Fruit fly (Drosophila melanogaster): ENCODE data around the gene CG14990.

CG14990 gene

dm6 chr3L:4070221-4070995, 22.6 kb upstream of the CG14990 start (continued):
- peak; percentile 69 for TF ChIP-seq ro (GFP tag; IDR thresholded peaks at IDR 0.05)
- peak; percentile 64 for TF ChIP-seq CG7928 (GFP tag; optimal IDR thresholded peaks at IDR 0.05)
- TF ChIP-seq unpg (GFP tag; optimal IDR thresholded peaks at IDR 0.05) = peak; percentile 90
- peak; percentile 69 for TF ChIP-seq CG6654 (GFP tag; optimal IDR thresholded peaks at IDR 0.05)
- peak; percentile 89 for TF ChIP-seq CG12071 (GFP tag; optimal IDR thresholded peaks at IDR 0.05)
- peak; percentile 84 for TF ChIP-seq jing (GFP tag; optimal IDR thresholded peaks at IDR 0.05)
- no peak for TF ChIP-seq Scr (GFP tag; IDR thresholded peaks at IDR 0.05; ENCODE audit: partially characterized antibody)
- TF ChIP-seq Lpt (GFP tag; optimal IDR thresholded peaks at IDR 0.05) = no peak
- peak; percentile 85 for TF ChIP-seq tap (tag; optimal IDR thresholded peaks at IDR 0.05)
- TF ChIP-seq Lhr (GFP tag; optimal IDR thresholded peaks at IDR 0.05) = peak; percentile 53
- peak; percentile 81 for TF ChIP-seq HmgD (GFP tag; optimal IDR thresholded peaks at IDR 0.05)
- TF ChIP-seq Neu2 (GFP tag; optimal IDR thresholded peaks at IDR 0.05; ENCODE audit: borderline replicate concordance) = peak; percentile 36
- TF ChIP-seq bbx (GFP tag; IDR thresholded peaks at IDR 0.05; ENCODE audit: partially characterized antibody) = no peak
- peak; percentile 87 for TF ChIP-seq peb (GFP tag; IDR thresholded peaks at IDR 0.05)
- TF ChIP-seq bigmax (GFP tag; optimal IDR thresholded peaks at IDR 0.05) = no peak
- no peak for TF ChIP-seq Hr39 (optimal IDR thresholded peaks at IDR 0.05)
- TF ChIP-seq CG13296 (GFP tag; optimal IDR thresholded peaks at IDR 0.05) = peak; percentile 79
- no peak for TF ChIP-seq hkb (optimal IDR thresholded peaks at IDR 0.05)
- peak; percentile 94 for TF ChIP-seq hkb (GFP tag; IDR thresholded peaks at IDR 0.05)
- peak; percentile 31 for TF ChIP-seq CG4617 (GFP tag; optimal IDR thresholded peaks at IDR 0.05; ENCODE audit: borderline replicate concordance)
- TF ChIP-seq eyg (GFP tag; optimal IDR thresholded peaks at IDR 0.05) = peak; percentile 73
- TF ChIP-seq CG30431 (GFP tag; optimal IDR thresholded peaks at IDR 0.05) = peak; percentile 81
- TF ChIP-seq wor (GFP tag; IDR thresholded peaks at IDR 0.05) = peak; percentile 89
- peak; percentile 90 for TF ChIP-seq Oaz (GFP tag; IDR thresholded peaks at IDR 0.05)
- peak; percentile 76 for TF ChIP-seq Atf3 (GFP tag; optimal IDR thresholded peaks at IDR 0.05)
- TF ChIP-seq CG3281 (GFP tag; optimal IDR thresholded peaks at IDR 0.05) = peak; percentile 79
- peak; percentile 72 for TF ChIP-seq CG1602 (GFP tag; optimal IDR thresholded peaks at IDR 0.05)
- peak; percentile 93 for TF ChIP-seq HLH3B (GFP tag; IDR thresholded peaks at IDR 0.05)
- TF ChIP-seq dan (GFP tag; IDR thresholded peaks at IDR 0.05) = no peak
- TF ChIP-seq Myb (GFP tag; optimal IDR thresholded peaks at IDR 0.05) = peak; percentile 68
- TF ChIP-seq CG1233 (GFP tag; optimal IDR thresholded peaks at IDR 0.05) = peak; percentile 69
- peak; percentile 85 for TF ChIP-seq HHEX (GFP tag; optimal IDR thresholded peaks at IDR 0.05)
- TF ChIP-seq twi (tag; optimal IDR thresholded peaks at IDR 0.05) = peak; percentile 33
- no peak for TF ChIP-seq amos (GFP tag; IDR thresholded peaks at IDR 0.05; ENCODE audit: partially characterized antibody)
- peak; percentile 79 for TF ChIP-seq CG8388 (GFP tag; optimal IDR thresholded peaks at IDR 0.05)
- peak; percentile 88 for TF ChIP-seq sens-2 (GFP tag; IDR thresholded peaks at IDR 0.05)
- TF ChIP-seq CG11723 (GFP tag; optimal IDR thresholded peaks at IDR 0.05) = peak; percentile 49
- peak; percentile 76 for TF ChIP-seq ewg (GFP tag; optimal IDR thresholded peaks at IDR 0.05)
- peak; percentile 76 for TF ChIP-seq Dad (GFP tag; optimal IDR thresholded peaks at IDR 0.05)
- TF ChIP-seq CG10654 (GFP tag; optimal IDR thresholded peaks at IDR 0.05) = peak; percentile 77
- TF ChIP-seq row (GFP tag; IDR thresholded peaks at IDR 0.05) = peak; percentile 96
- no peak for TF ChIP-seq inv (GFP tag; IDR thresholded peaks at IDR 0.05; ENCODE audit: partially characterized antibody)
- peak; percentile 90 for TF ChIP-seq Xrp1 (GFP tag; IDR thresholded peaks at IDR 0.05)
- peak; percentile 45 for TF ChIP-seq gcm (GFP tag; optimal IDR thresholded peaks at IDR 0.05)
- TF ChIP-seq CoRest (tag; optimal IDR thresholded peaks at IDR 0.05) = peak; percentile 88
- TF ChIP-seq sens (GFP tag) = peak; percentile 92
- TF ChIP-seq CG10274 (GFP tag; optimal IDR thresholded peaks at IDR 0.05) = peak; percentile 86
- TF ChIP-seq ranshi (GFP tag; IDR thresholded peaks at IDR 0.05) = peak; percentile 92
- TF ChIP-seq tup (GFP tag; optimal IDR thresholded peaks at IDR 0.05) = peak; percentile 64
- TF ChIP-seq mirr (GFP tag; optimal IDR thresholded peaks at IDR 0.05) = peak; percentile 25

Measured in whole organism, embryonic.